Fruit fly (Drosophila melanogaster): ENCODE data around the gene CG7655.
A peak's percentile ranks its signal among the peaks of the same experiment; 100 is the strongest.

- no peak for TF ChIP-seq CG7556 (GFP tag; optimal IDR thresholded peaks at IDR 0.05)
- no peak for TF ChIP-seq Abd-B (GFP tag; optimal IDR thresholded peaks at IDR 0.05)
- peak; percentile 64 for TF ChIP-seq Dref (GFP tag; IDR thresholded peaks at IDR 0.05)
- peak; percentile 99 for TF ChIP-seq trem (tag; optimal IDR thresholded peaks at IDR 0.05)
- TF ChIP-seq ewg (GFP tag; optimal IDR thresholded peaks at IDR 0.05), result no peak
- TF ChIP-seq CG18599 (GFP tag; optimal IDR thresholded peaks at IDR 0.05), result no peak
- TF ChIP-seq D19A (tag; optimal IDR thresholded peaks at IDR 0.05), result no peak
- no peak for TF ChIP-seq NC2α (GFP tag; optimal IDR thresholded peaks at IDR 0.05)
- TF ChIP-seq zfh1 (GFP tag; IDR thresholded peaks at IDR 0.05), result no peak
- TF ChIP-seq sc (optimal IDR thresholded peaks at IDR 0.05), result no peak
- no peak for TF ChIP-seq sc (GFP tag; optimal IDR thresholded peaks at IDR 0.05)
Measured at dm6 chr3R:17684854-17685253, 2.4 kb downstream of the CG7655 start, which contains the start of the genes CG31251 and CG31360.
